Fruit fly (Drosophila melanogaster) whole organism, prepupa: ENCODE data around the gene ect.

Source experiments
- Blimp-1 ChIP-seq: fragments of 200-800 bp; sonication (Bioruptor generic); optimal IDR thresholded peaks from 3 replicates; lab custom pipeline; 2017; ENCODE audit warnings: missing biosample characterization, missing genetic modification characterization, mild to moderate bottlenecking, moderate library complexity, missing genetic modification reagents
- CG16779 ChIP-seq: fragments of 200-800 bp; sonication (Bioruptor generic); optimal IDR thresholded peaks from 3 replicates; lab custom pipeline; 2017; ENCODE audit warnings: missing biosample characterization, mild to moderate bottlenecking, missing genetic modification characterization
- CG32006 ChIP-seq: fragments of 200-800 bp; sonication (Bioruptor generic); optimal IDR thresholded peaks from 3 replicates; lab custom pipeline; 2017; ENCODE audit warnings: missing biosample characterization, mild to moderate bottlenecking, missing genetic modification characterization
- CG4318 ChIP-seq: fragments of 200-800 bp; sonication (Bioruptor generic); optimal IDR thresholded peaks from 3 replicates; lab custom pipeline; 2017; ENCODE audit warnings: missing biosample characterization, mild to moderate bottlenecking, missing genetic modification characterization
- CG6163 ChIP-seq: fragments of 200-800 bp; sonication (Bioruptor generic); IDR thresholded peaks from 3 replicates; pipeline ENCODE4 v1.3.6; 2022; ENCODE audit warnings: missing biosample characterization, missing genetic modification characterization
- CG6854 ChIP-seq: fragments of 200-800 bp; sonication (Bioruptor generic); optimal IDR thresholded peaks from 2 replicates; lab custom pipeline; 2017; ENCODE audit warnings: missing biosample characterization, mild to moderate bottlenecking, missing genetic modification characterization
- CG7368 ChIP-seq: fragments of 200-800 bp; sonication (Bioruptor generic); optimal IDR thresholded peaks from 3 replicates; lab custom pipeline; 2016; ENCODE audit warnings: missing biosample characterization, missing genetic modification characterization
- Eip78C ChIP-seq: fragments of 200-800 bp; sonication (Bioruptor generic); peaks from one replicate; lab custom pipeline; 2016; ENCODE audit warnings: missing biosample characterization, missing genetic modification characterization
- Gug ChIP-seq: fragments of 200-800 bp; sonication (Bioruptor generic); IDR thresholded peaks from 2 replicates; pipeline ENCODE4 v1.3.6; 2022; ENCODE audit warnings: missing biosample characterization, missing genetic modification characterization
- Hr39 ChIP-seq: fragments of 200-800 bp; sonication (Bioruptor generic); optimal IDR thresholded peaks from 2 replicates; lab custom pipeline; 2016; ENCODE audit warnings: missing biosample characterization, missing genetic modification characterization
- Sox15 ChIP-seq: fragments of 200-800 bp; sonication (Bioruptor generic); optimal IDR thresholded peaks from 3 replicates; lab custom pipeline; 2016; ENCODE audit warnings: missing biosample characterization, missing genetic modification characterization
- cyc ChIP-seq: fragments of 200-800 bp; sonication (Bioruptor generic); optimal IDR thresholded peaks from 3 replicates; lab custom pipeline; 2016; ENCODE audit warnings: missing biosample characterization, missing genetic modification characterization
- lz ChIP-seq: fragments of 200-800 bp; sonication (Bioruptor generic); optimal IDR thresholded peaks from 3 replicates; lab custom pipeline; 2016; ENCODE audit warnings: missing biosample characterization, missing genetic modification characterization
- net ChIP-seq: fragments of 200-800 bp; sonication (Bioruptor generic); optimal IDR thresholded peaks from 3 replicates; lab custom pipeline; 2016; ENCODE audit warnings: missing biosample characterization, missing genetic modification characterization

- TF ChIP-seq CG6163 (GFP tag; lab: Robert Waterston, UW) (no peak), Sox15 (GFP tag; lab: Kevin White, UChicago) (no peak), cyc (GFP tag; lab: Kevin White, UChicago) (no peak), Blimp-1 (GFP tag; lab: Kevin White, UChicago) (no peak), Eip78C (no peak), CG16779 (no peak), CG6854 (GFP tag; lab: Kevin White, UChicago) (no peak), lz (GFP tag; lab: Kevin White, UChicago) (no peak), CG7368 (no peak), net (no peak), CG4318 (no peak), Hr39 (GFP tag; lab: Kevin White, UChicago) (no peak), Gug (GFP tag; lab: Robert Waterston, UW) (no peak; the same call in 1 of the 2 replicates), CG32006 (no peak)
These were observed 48.2 kb upstream of the ect start for dm6 chr3L:10249836-10250235.
